Fruit fly (Drosophila melanogaster): Measurements from ENCODE around the gene Ddr.

- TF ChIP-seq CG32121 (GFP tag; IDR thresholded peaks at IDR 0.05) (no peak), CG34367 (tag; optimal IDR thresholded peaks at IDR 0.05) (no peak), Pif1B (GFP tag; optimal IDR thresholded peaks at IDR 0.05) (no peak), gl (tag; optimal IDR thresholded peaks at IDR 0.05) (no peak), CG10348 (GFP tag; IDR thresholded peaks at IDR 0.05) (no peak), fd96Ca (GFP tag; IDR thresholded peaks at IDR 0.05) (no peak), CG4496 (GFP tag; IDR thresholded peaks at IDR 0.05) (no peak), CG15710 (tag; optimal IDR thresholded peaks at IDR 0.05) (no peak), CG13204 (GFP tag; optimal IDR thresholded peaks at IDR 0.05) (no peak), CG17806 (tag; optimal IDR thresholded peaks at IDR 0.05) (no peak), Ets98B (GFP tag; IDR thresholded peaks at IDR 0.05) (no peak), D1 (tag; optimal IDR thresholded peaks at IDR 0.05) (no peak), CG9948 (tag; optimal IDR thresholded peaks at IDR 0.05) (no peak)
Measured at dm6 chr2L:6369286-6369685, 116.4 kb downstream of the Ddr start.

Measured in whole organism, pupa.